Fruit fly (Drosophila melanogaster): ENCODE data around the gene grass.

Gene grass

dm6 chr3R:27157814-27158213 lies at the start of gene grass:
Gene grass, plus strand, starts transcription at chr3R:27157948.
- TF ChIP-seq CG8478 (optimal IDR thresholded peaks at IDR 0.05): no peak
- no peak for TF ChIP-seq pan (optimal IDR thresholded peaks at IDR 0.05)

- TF ChIP-seq CG8478 (optimal IDR thresholded peaks at IDR 0.05) (no peak), psq (optimal IDR thresholded peaks at IDR 0.05) (no peak), pan (optimal IDR thresholded peaks at IDR 0.05) (no peak), EcR (GFP tag; optimal IDR thresholded peaks at IDR 0.05) (no peak)
Observed at dm6 chr3R:27108111-27108510, 49.6 kb upstream of the grass start.

dm6 chr3R:27109458-27109857 lies 48.3 kb upstream of the grass start:
- TF ChIP-seq Dll (optimal IDR thresholded peaks at IDR 0.05) (no peak), psq (optimal IDR thresholded peaks at IDR 0.05) (no peak), CG8478 (optimal IDR thresholded peaks at IDR 0.05) (no peak), usp (GFP tag; optimal IDR thresholded peaks at IDR 0.05) (no peak), EcR (GFP tag; optimal IDR thresholded peaks at IDR 0.05) (no peak), pan (optimal IDR thresholded peaks at IDR 0.05) (no peak)

- no peak for TF ChIP-seq Dll (optimal IDR thresholded peaks at IDR 0.05)
- peak in 1 of 2 experiments; percentile 72 for TF ChIP-seq EcR (GFP tag; optimal IDR thresholded peaks at IDR 0.05)
- no peak for TF ChIP-seq usp (GFP tag; optimal IDR thresholded peaks at IDR 0.05)
- TF ChIP-seq psq (optimal IDR thresholded peaks at IDR 0.05): no peak
- no peak for TF ChIP-seq pan (optimal IDR thresholded peaks at IDR 0.05)
Observed at dm6 chr3R:27111784-27112602, 45.8 kb upstream of the grass start, which contains the start of the genes gb and CG5815. Gene gb, minus strand, starts transcription at chr3R:27112270. Gene CG5815, plus strand, starts transcription at chr3R:27112566.

dm6 chr3R:27116465-27117092 lies 41.2 kb upstream of the grass start, which contains the start of the genes CG6066 and CG5880:
Gene CG6066, minus strand, starts transcription at chr3R:27116707.
Gene CG5880, plus strand, starts transcription at chr3R:27116745.
- TF ChIP-seq psq (optimal IDR thresholded peaks at IDR 0.05) (no peak), usp (GFP tag; optimal IDR thresholded peaks at IDR 0.05) (no peak), EcR (GFP tag; optimal IDR thresholded peaks at IDR 0.05) (no peak), CG8478 (optimal IDR thresholded peaks at IDR 0.05) (no peak), Dll (optimal IDR thresholded peaks at IDR 0.05) (no peak), pan (optimal IDR thresholded peaks at IDR 0.05) (no peak)

- TF ChIP-seq Dll (optimal IDR thresholded peaks at IDR 0.05): no peak
- TF ChIP-seq psq (optimal IDR thresholded peaks at IDR 0.05): no peak
Observed at dm6 chr3R:27118346-27118745, 39.4 kb upstream of the grass start, which contains the start of gene CG5882. Gene CG5882, plus strand, starts transcription at chr3R:27118646.

dm6 chr3R:27124588-27124987 lies 33.2 kb upstream of the grass start, which contains the start of gene CG6059:
Gene CG6059, minus strand, starts transcription at chr3R:27124688.
- no peak for TF ChIP-seq Dll (optimal IDR thresholded peaks at IDR 0.05)
- no peak for TF ChIP-seq CG8478 (optimal IDR thresholded peaks at IDR 0.05)
- no peak for TF ChIP-seq psq (optimal IDR thresholded peaks at IDR 0.05)
- no peak for TF ChIP-seq usp (GFP tag; optimal IDR thresholded peaks at IDR 0.05)
- no peak for TF ChIP-seq EcR (GFP tag; optimal IDR thresholded peaks at IDR 0.05)
- TF ChIP-seq pan (optimal IDR thresholded peaks at IDR 0.05): no peak

dm6 chr3R:27128723-27129122 lies 29.0 kb upstream of the grass start:
- TF ChIP-seq pan (optimal IDR thresholded peaks at IDR 0.05) (no peak), EcR (GFP tag; optimal IDR thresholded peaks at IDR 0.05) (no peak), usp (GFP tag; optimal IDR thresholded peaks at IDR 0.05) (no peak), CG8478 (optimal IDR thresholded peaks at IDR 0.05) (no peak), Dll (optimal IDR thresholded peaks at IDR 0.05) (no peak), psq (optimal IDR thresholded peaks at IDR 0.05) (no peak)

- no peak for TF ChIP-seq usp (GFP tag; optimal IDR thresholded peaks at IDR 0.05)
- no peak for TF ChIP-seq CG8478 (optimal IDR thresholded peaks at IDR 0.05)
- TF ChIP-seq psq (optimal IDR thresholded peaks at IDR 0.05): no peak
- TF ChIP-seq Dll (optimal IDR thresholded peaks at IDR 0.05): no peak
- no peak for TF ChIP-seq EcR (GFP tag; optimal IDR thresholded peaks at IDR 0.05)
- no peak for TF ChIP-seq pan (optimal IDR thresholded peaks at IDR 0.05)
Observed at dm6 chr3R:27129580-27130385, 28.0 kb upstream of the grass start.

dm6 chr3R:27130551-27131161 lies 27.1 kb upstream of the grass start:
- TF ChIP-seq Dll (optimal IDR thresholded peaks at IDR 0.05) (no peak), EcR (GFP tag; optimal IDR thresholded peaks at IDR 0.05) (no peak), pan (optimal IDR thresholded peaks at IDR 0.05) (no peak), usp (GFP tag; optimal IDR thresholded peaks at IDR 0.05) (no peak), psq (optimal IDR thresholded peaks at IDR 0.05) (no peak), CG8478 (optimal IDR thresholded peaks at IDR 0.05) (no peak)

dm6 chr3R:27131408-27131807 lies 26.3 kb upstream of the grass start:
- TF ChIP-seq CG8478 (optimal IDR thresholded peaks at IDR 0.05) (no peak), psq (optimal IDR thresholded peaks at IDR 0.05) (no peak), EcR (GFP tag; optimal IDR thresholded peaks at IDR 0.05) (no peak), Dll (optimal IDR thresholded peaks at IDR 0.05) (no peak), usp (GFP tag; optimal IDR thresholded peaks at IDR 0.05) (no peak), pan (optimal IDR thresholded peaks at IDR 0.05) (no peak)
